Fruit fly (Drosophila melanogaster) whole organism, adult: ENCODE measurements around the gene CG9903.

Experiments used
- CG11617 ChIP-seq: fragments of 200-800 bp; sonication (Bioruptor generic); optimal IDR thresholded peaks from 2 replicates; lab custom pipeline; 2017; ENCODE audit warnings: mild to moderate bottlenecking, missing biosample characterization, missing genetic modification reagents, missing genetic modification characterization
- CG33017 ChIP-seq: fragments of 200-800 bp; sonication (Bioruptor generic); optimal IDR thresholded peaks from 2 replicates; lab custom pipeline; 2018; ENCODE audit warnings: missing biosample characterization, mild to moderate bottlenecking, missing genetic modification characterization, moderate library complexity
- CG7045 ChIP-seq: fragments of 200-800 bp; sonication (Bioruptor generic); optimal IDR thresholded peaks from 2 replicates; lab custom pipeline; 2017; ENCODE audit warnings: missing biosample characterization, mild to moderate bottlenecking, missing genetic modification characterization
- Clk ChIP-seq: fragments of 200-800 bp; sonication (Bioruptor generic); optimal IDR thresholded peaks from 2 replicates; lab custom pipeline; 2017; ENCODE audit warnings: missing biosample characterization, missing genetic modification characterization
- Crg-1 ChIP-seq: fragments of 200-800 bp; sonication (Bioruptor generic); optimal IDR thresholded peaks from 2 replicates; lab custom pipeline; 2016; ENCODE audit warnings: missing biosample characterization, missing genetic modification characterization
- Mnt ChIP-seq: fragments of 200-800 bp; sonication (Bioruptor generic); optimal IDR thresholded peaks from 2 replicates; lab custom pipeline; 2016; ENCODE audit warnings: missing biosample characterization, mild to moderate bottlenecking, missing genetic modification characterization
- cnc ChIP-seq, 2 experiments: fragments of >200 bp; optimal IDR thresholded peaks; 2 replicates each; lab custom pipeline; 2017
- kay ChIP-seq: fragments of 200-800 bp; sonication (Bioruptor generic); peaks from one replicate; lab custom pipeline; 2016; ENCODE audit warnings: missing biosample characterization, missing genetic modification characterization, borderline replicate concordance
- ovo ChIP-seq: fragments of 200-800 bp; sonication (Bioruptor generic); optimal IDR thresholded peaks from 2 replicates; lab custom pipeline; 2016; ENCODE audit warnings: missing biosample characterization, missing genetic modification characterization
- pad ChIP-seq: fragments of 200-800 bp; sonication (Bioruptor generic); optimal IDR thresholded peaks from 3 replicates; lab custom pipeline; 2017; ENCODE audit warnings: missing biosample characterization, missing genetic modification characterization, mild to moderate bottlenecking, moderate library complexity, missing genetic modification reagents

DNA sequence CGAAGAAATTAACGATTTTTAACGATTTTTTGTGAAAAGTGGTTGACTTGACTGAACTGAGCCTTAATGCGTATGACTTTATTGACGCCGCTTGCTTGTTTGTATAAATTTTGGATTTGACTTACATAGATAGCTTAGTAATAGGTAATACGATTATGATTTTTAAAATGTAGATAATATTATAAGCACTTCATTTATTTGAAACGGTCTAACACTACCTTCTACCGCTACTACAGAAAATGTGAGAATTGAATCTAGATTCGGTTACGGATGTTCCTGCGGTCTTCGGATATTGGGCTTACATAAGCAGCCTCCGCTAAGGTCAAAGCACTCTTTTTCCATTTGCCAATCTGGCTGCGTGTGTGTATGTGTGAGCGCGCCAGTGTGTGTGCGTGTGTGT lies 15.3 kb downstream of the CG9903 start, which contains the start of gene Cnx14D:
- no peak for TF ChIP-seq cnc (optimal IDR thresholded peaks at IDR 0.05; lab: Kevin White, UChicago)
- no peak for TF ChIP-seq Crg-1
- no peak for TF ChIP-seq Clk
- TF ChIP-seq pad (GFP tag; lab: Kevin White, UChicago) = no peak
- TF ChIP-seq CG33017 (tag; lab: Kevin White, UChicago) = no peak
- TF ChIP-seq CG11617 (GFP tag; lab: Kevin White, UChicago) = no peak
- no peak for TF ChIP-seq CG7045 (GFP tag; lab: Kevin White, UChicago)
- TF ChIP-seq kay (GFP tag; lab: Kevin White, UChicago) = no peak
- TF ChIP-seq Mnt = no peak
- no peak for TF ChIP-seq ovo
